Worm (Caenorhabditis elegans): ENCODE data around the gene F14B8.4.
"Not testable (repeated sequence)": the region's sequence is repeated elsewhere in the genome, so short reads cannot be mapped to it uniquely, and the experiment has no call there.

F14B8.4 gene

ce11 chrX:6868669-6869068 is 31.1 kb downstream of the F14B8.4 start, which contains the start of gene C53B7.6:
TSS of gene C53B7.6 (minus strand) at chrX:6868769.
- not testable (repeated sequence) for TF ChIP-seq atf-7 (tag; optimal IDR thresholded peaks at IDR 0.05); rcor-1 (GFP tag; IDR thresholded peaks at IDR 0.05); C17E4.6 (GFP tag; IDR thresholded peaks at IDR 0.05)

DNA sequence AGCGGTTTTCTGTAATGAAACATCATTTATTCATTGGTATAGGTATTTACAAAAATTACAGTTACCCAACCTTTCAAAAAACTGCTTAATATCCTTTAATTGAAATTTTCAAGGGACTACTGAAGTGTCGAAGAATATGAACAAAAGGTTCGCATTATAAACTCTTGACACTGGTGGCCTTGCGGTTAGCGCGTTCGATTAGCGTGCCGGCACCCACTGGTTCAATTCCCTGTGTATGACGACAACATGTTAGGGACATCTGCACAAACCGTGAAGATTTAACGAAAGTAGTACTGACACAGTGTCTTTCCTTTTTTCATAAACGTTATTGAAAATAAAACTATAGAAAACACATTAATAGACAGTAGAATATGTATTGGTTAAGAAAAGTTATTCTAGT is 32.0 kb downstream of the F14B8.4 start:
- TF ChIP-seq F52B5.7 (tag; optimal IDR thresholded peaks at IDR 0.05): peak; percentile 84
- TF ChIP-seq K11D2.4 (GFP tag; IDR thresholded peaks at IDR 0.05): 0 out of 2 replicates have a peak, but pooled peaks have one; percentile 47
- peak; percentile 76 for TF ChIP-seq ztf-18 (tag; optimal IDR thresholded peaks at IDR 0.05)
- TF ChIP-seq B0336.3 (GFP tag; IDR thresholded peaks at IDR 0.05): no peak; the same call in none of the 2 replicates
- TF ChIP-seq lin-26 (GFP tag; IDR thresholded peaks at IDR 0.05): peak; percentile 96
- TF ChIP-seq die-1 (tag; optimal IDR thresholded peaks at IDR 0.05): peak; percentile 96
- no peak for TF ChIP-seq tbx-9 (tag; optimal IDR thresholded peaks at IDR 0.05; ENCODE audit: borderline replicate concordance)
- peak; percentile 65 for TF ChIP-seq ZK185.1 (tag; optimal IDR thresholded peaks at IDR 0.05; ENCODE audit: poor library complexity, severe bottlenecking)
- 0 out of 2 replicates have a peak, but pooled peaks have one; percentile 19 for TF ChIP-seq Y67H2A.10 (GFP tag; conservative IDR thresholded peaks at IDR 0.05)
- TF ChIP-seq unc-130 (GFP tag; optimal IDR thresholded peaks at IDR 0.05): peak; percentile 6
- TF ChIP-seq somi-1 (GFP tag; optimal IDR thresholded peaks at IDR 0.05): peak; percentile 69
- TF ChIP-seq T07F8.4 (tag; optimal IDR thresholded peaks at IDR 0.05): peak; percentile 84
- TF ChIP-seq ztf-28 (GFP tag; IDR thresholded peaks at IDR 0.05): 0 out of 2 replicates have a peak, but pooled peaks have one; percentile 44
- TF ChIP-seq sea-2 (GFP tag; IDR thresholded peaks at IDR 0.05): no peak
- peak; percentile 81 for TF ChIP-seq madf-10 (tag; optimal IDR thresholded peaks at IDR 0.05)
- TF ChIP-seq snpc-3.4 (tag; optimal IDR thresholded peaks at IDR 0.05): peak; percentile 85
- TF ChIP-seq T26A5.8 (tag; optimal IDR thresholded peaks at IDR 0.05): peak; percentile 86
- TF ChIP-seq ceh-58 (GFP tag; IDR thresholded peaks at IDR 0.05): peak; percentile 82; the same call in 1 of the 2 replicates
- TF ChIP-seq B0035.1 (tag; optimal IDR thresholded peaks at IDR 0.05): peak; percentile 85
- TF ChIP-seq repo-1 (tag; optimal IDR thresholded peaks at IDR 0.05): peak; percentile 72
- peak; percentile 87 for TF ChIP-seq nhr-90 (tag; optimal IDR thresholded peaks at IDR 0.05)
- peak; percentile 94 for TF ChIP-seq tbp1 (GFP tag; optimal IDR thresholded peaks at IDR 0.05)
- TF ChIP-seq F22D6.2 (tag; optimal IDR thresholded peaks at IDR 0.05): no peak
- TF ChIP-seq dpl-1 (GFP tag; optimal IDR thresholded peaks at IDR 0.05): no peak
- TF ChIP-seq aptf-3 (GFP tag; IDR thresholded peaks at IDR 0.05): peak; percentile 87; the same call in 1 of the 2 replicates
- TF ChIP-seq egl-44 (GFP tag; IDR thresholded peaks at IDR 0.05): peak; percentile 93
- TF ChIP-seq lag-1 (GFP tag; IDR thresholded peaks at IDR 0.05): no peak
- peak; percentile 91 for TF ChIP-seq zim-3 (tag; optimal IDR thresholded peaks at IDR 0.05)
- peak; percentile 77 for TF ChIP-seq ceh-27 (GFP tag; optimal IDR thresholded peaks at IDR 0.05)
- no peak for TF ChIP-seq cebp-1 (GFP tag; IDR thresholded peaks at IDR 0.05)
- TF ChIP-seq cebp-1 (tag; optimal IDR thresholded peaks at IDR 0.05): no peak
- peak; percentile 88 for TF ChIP-seq D2030.7 (GFP tag; IDR thresholded peaks at IDR 0.05)
- TF ChIP-seq efl-1 (GFP tag; optimal IDR thresholded peaks at IDR 0.05): peak; percentile 23
- TF ChIP-seq lin-54 (GFP tag; optimal IDR thresholded peaks at IDR 0.05): peak; percentile 64
- peak; percentile 65 for TF ChIP-seq ztf-22 (GFP tag; optimal IDR thresholded peaks at IDR 0.05)
- peak; percentile 79 for TF ChIP-seq nhr-179 (tag; optimal IDR thresholded peaks at IDR 0.05)
- TF ChIP-seq let-526 (GFP tag; IDR thresholded peaks at IDR 0.05): 0 out of 2 replicates have a peak, but pooled peaks have one; percentile 31
- TF ChIP-seq ama-1 (optimal IDR thresholded peaks at IDR 0.05): no peak
- peak in 1 of 2 experiments; percentile 94 for TF ChIP-seq ama-1 (GFP tag; optimal IDR thresholded peaks at IDR 0.05)
- no peak for TF ChIP-seq Y53F4B.3 (GFP tag; IDR thresholded peaks at IDR 0.05)
- peak; percentile 90 for TF ChIP-seq dox-1 (GFP tag; IDR thresholded peaks at IDR 0.05)
- peak; percentile 90; the same call in 1 of the 2 replicates for TF ChIP-seq nhr-120 (GFP tag; IDR thresholded peaks at IDR 0.05)
- peak in 1 of 3 experiments; percentile 76 for TF ChIP-seq lin-35 (GFP tag; optimal IDR thresholded peaks at IDR 0.05)
- TF ChIP-seq lsl-1 (GFP tag; optimal IDR thresholded peaks at IDR 0.05): peak; percentile 39
- TF ChIP-seq ztf-6 (GFP tag; IDR thresholded peaks at IDR 0.05): no peak

Data from whole organism, young adult.